Worm (Caenorhabditis elegans) whole organism, young adult: ENCODE measurements around the gene C34C12.7.

Source experiments
- B0019.2 ChIP-seq: fragments of 200-800 bp; sonication (Bioruptor generic); conservative IDR thresholded peaks from 2 replicates; pipeline ENCODE4 v1.3.6; 2022; ENCODE audit warnings: missing genetic modification reagents, missing genetic modification characterization, missing compliant biosample characterization
- B0261.1 ChIP-seq: sonication (generic microtip); optimal IDR thresholded peaks from 2 replicates; lab custom pipeline; 2016; ENCODE audit warnings: mild to moderate bottlenecking, missing genetic modification characterization, moderate library complexity, missing compliant biosample characterization
- B0336.3 ChIP-seq: fragments of 200-800 bp; sonication (Bioruptor generic); IDR thresholded peaks from 2 replicates; pipeline ENCODE4 v1.3.6; 2022; ENCODE audit warnings: missing genetic modification characterization, missing compliant biosample characterization
- C17E4.6 ChIP-seq: fragments of 200-800 bp; sonication (Bioruptor generic); IDR thresholded peaks from 2 replicates; pipeline ENCODE4 v1.3.6; 2022; ENCODE audit warnings: missing genetic modification reagents, missing genetic modification characterization, missing compliant biosample characterization
- F10E7.11 ChIP-seq: sonication (generic microtip); optimal IDR thresholded peaks from 2 replicates; lab custom pipeline; 2017; ENCODE audit warnings: mild to moderate bottlenecking, missing genetic modification characterization, moderate library complexity, missing compliant biosample characterization
- F39B2.1 ChIP-seq: fragments of 200-800 bp; sonication (Bioruptor generic); IDR thresholded peaks from 2 replicates; pipeline ENCODE4 v1.3.6; 2022; ENCODE audit warnings: missing genetic modification reagents, missing genetic modification characterization, missing compliant biosample characterization
- F55B11.4 ChIP-seq: sonication (generic microtip); optimal IDR thresholded peaks from 2 replicates; lab custom pipeline; 2016; ENCODE audit warnings: missing compliant biosample characterization, missing genetic modification characterization, borderline replicate concordance; ENCODE audit not compliant: insufficient read depth
- K12H6.12 ChIP-seq: fragments of 200-800 bp; sonication (Bioruptor generic); optimal IDR thresholded peaks from 2 replicates; lab custom pipeline; 2018; ENCODE audit warnings: mild to moderate bottlenecking, missing genetic modification characterization, missing compliant biosample characterization
- Y95B8A.8 ChIP-seq: fragments of 200-800 bp; sonication (Bioruptor generic); IDR thresholded peaks from 2 replicates; pipeline ENCODE4 v1.3.6; 2022; ENCODE audit warnings: missing genetic modification reagents, missing genetic modification characterization, missing compliant biosample characterization
- ama-1 ChIP-seq, 3 experiments: fragments of 150-350 bp in 1 of 3; sonication (generic microtip) in 2 of 3; optimal IDR thresholded peaks; 2 replicates each; lab custom pipeline; 2014 to 2018; ENCODE audit warnings: missing biosample characterization in 2 of 3, missing genetic modification characterization in 2 of 3, missing genetic modification reagents in 2 of 3
- attf-5 ChIP-seq: fragments of 200-800 bp; sonication (Bioruptor generic); optimal IDR thresholded peaks from 2 replicates; lab custom pipeline; 2018; ENCODE audit warnings: mild to moderate bottlenecking, missing genetic modification characterization, missing compliant biosample characterization
- attf-6 ChIP-seq: fragments of 200-800 bp; sonication (Bioruptor generic); IDR thresholded peaks from 2 replicates; pipeline ENCODE4 v1.3.6; 2022; ENCODE audit warnings: missing genetic modification reagents, missing genetic modification characterization, missing compliant biosample characterization
- cebp-2 ChIP-seq: fragments of 200-800 bp; sonication (Bioruptor generic); IDR thresholded peaks from 2 replicates; pipeline ENCODE4 v1.3.6; 2022; ENCODE audit warnings: missing genetic modification characterization, missing compliant biosample characterization
- ceh-100 ChIP-seq: fragments of 200-800 bp; sonication (Bioruptor generic); IDR thresholded peaks from 2 replicates; pipeline ENCODE4 v1.3.6; 2022; ENCODE audit warnings: missing genetic modification reagents, missing genetic modification characterization, missing compliant biosample characterization
- ceh-27 ChIP-seq: fragments of 200-800 bp; sonication (Bioruptor generic); optimal IDR thresholded peaks from 2 replicates; lab custom pipeline; 2018; ENCODE audit warnings: mild to moderate bottlenecking, missing genetic modification characterization, moderate library complexity, missing compliant biosample characterization
- ceh-79 ChIP-seq: sonication (generic microtip); optimal IDR thresholded peaks from 2 replicates; lab custom pipeline; 2017; ENCODE audit warnings: mild to moderate bottlenecking, missing genetic modification characterization, missing compliant biosample characterization
- chd-7 ChIP-seq: sonication (generic microtip); optimal IDR thresholded peaks from 2 replicates; lab custom pipeline; 2016; ENCODE audit warnings: mild to moderate bottlenecking, missing genetic modification characterization, moderate library complexity, missing compliant biosample characterization
- dox-1 ChIP-seq: fragments of 200-800 bp; sonication (Bioruptor generic); IDR thresholded peaks from 2 replicates; pipeline ENCODE4 v1.3.6; 2022; ENCODE audit warnings: missing genetic modification reagents, missing genetic modification characterization, missing compliant biosample characterization
- efl-1 ChIP-seq: fragments of 150-350 bp; optimal IDR thresholded peaks from 2 replicates; lab custom pipeline; 2014; ENCODE audit warnings: missing biosample characterization, missing genetic modification reagents, missing genetic modification characterization
- ekl-4 ChIP-seq: fragments of 200-800 bp; sonication (Bioruptor generic); IDR thresholded peaks from 2 replicates; pipeline ENCODE4 v1.3.6; 2022; ENCODE audit warnings: missing genetic modification reagents, missing genetic modification characterization, missing compliant biosample characterization
- gei-17 ChIP-seq: fragments of 200-800 bp; sonication (Bioruptor generic); optimal IDR thresholded peaks from 2 replicates; lab custom pipeline; 2018; ENCODE audit warnings: mild to moderate bottlenecking, missing genetic modification characterization, missing compliant biosample characterization
- hrde-1 ChIP-seq: sonication (generic microtip); optimal IDR thresholded peaks from 2 replicates; lab custom pipeline; 2016; ENCODE audit warnings: missing genetic modification characterization, mild to moderate bottlenecking, missing compliant biosample characterization, moderate library complexity, missing genotype, missing genetic modification reagents, borderline replicate concordance
- hsf-1 ChIP-seq: fragments of 200-800 bp; sonication (Bioruptor generic); IDR thresholded peaks from 2 replicates; pipeline ENCODE4 v1.3.6; 2022; ENCODE audit warnings: missing genetic modification reagents, missing genetic modification characterization, missing compliant biosample characterization
- let-526 ChIP-seq: fragments of 200-800 bp; sonication (Bioruptor generic); IDR thresholded peaks from 2 replicates; pipeline ENCODE4 v1.3.6; 2022; ENCODE audit warnings: missing genetic modification reagents, missing genetic modification characterization, missing compliant biosample characterization
- lin-26 ChIP-seq: fragments of 200-800 bp; sonication (Bioruptor generic); IDR thresholded peaks from 2 replicates; pipeline ENCODE4 v1.3.6; 2022; ENCODE audit warnings: missing genetic modification reagents, missing genetic modification characterization, missing compliant biosample characterization
- lin-35 ChIP-seq, 3 experiments: fragments of 150-350 bp in 2 of 3; sonication (generic microtip) in 1 of 3; optimal IDR thresholded peaks; 2 replicates each; lab custom pipeline; 2014 to 2018; ENCODE audit warnings: missing biosample characterization in 3 of 3, missing genetic modification characterization in 3 of 3, missing genetic modification reagents in 3 of 3
- lir-1 ChIP-seq: fragments of 200-800 bp; sonication (Bioruptor generic); conservative IDR thresholded peaks from 2 replicates; pipeline ENCODE4 v1.3.6; 2022; ENCODE audit warnings: missing genetic modification reagents, missing genetic modification characterization, missing compliant biosample characterization
- lsl-1 ChIP-seq: fragments of 200-800 bp; sonication (Bioruptor generic); optimal IDR thresholded peaks from 2 replicates; lab custom pipeline; 2018; ENCODE audit warnings: mild to moderate bottlenecking, missing genetic modification characterization, moderate library complexity, missing compliant biosample characterization
- mcd-1 ChIP-seq: fragments of 200-800 bp; sonication (Bioruptor generic); IDR thresholded peaks from 2 replicates; pipeline ENCODE4 v1.3.6; 2022; ENCODE audit warnings: missing genetic modification reagents, missing genetic modification characterization, missing compliant biosample characterization
- mes-4 ChIP-seq: sonication (generic microtip); optimal IDR thresholded peaks from 2 replicates; lab custom pipeline; 2016; ENCODE audit warnings: missing genotype, missing genetic modification characterization, missing compliant biosample characterization
- nfya-1 ChIP-seq: sonication (generic microtip); optimal IDR thresholded peaks from 2 replicates; lab custom pipeline; 2017; ENCODE audit warnings: antibody characterized with exemption, missing compliant biosample characterization, missing genetic modification characterization, borderline replicate concordance; ENCODE audit not compliant: insufficient read depth
- nhr-179 ChIP-seq: sonication (generic microtip); optimal IDR thresholded peaks from 2 replicates; lab custom pipeline; 2016; ENCODE audit warnings: mild to moderate bottlenecking, missing genetic modification characterization, missing compliant biosample characterization
- nhr-27 ChIP-seq: fragments of 200-800 bp; sonication (Bioruptor generic); optimal IDR thresholded peaks from 2 replicates; lab custom pipeline; 2018; ENCODE audit warnings: mild to moderate bottlenecking, missing genetic modification characterization, moderate library complexity, missing compliant biosample characterization
- pbrm-1 ChIP-seq: fragments of 200-800 bp; sonication (Bioruptor generic); IDR thresholded peaks from 2 replicates; pipeline ENCODE4 v1.3.6; 2022; ENCODE audit warnings: missing genetic modification reagents, missing genetic modification characterization, missing compliant biosample characterization
- rcor-1 ChIP-seq: fragments of 200-800 bp; sonication (Bioruptor generic); IDR thresholded peaks from 2 replicates; pipeline ENCODE4 v1.3.6; 2022; ENCODE audit warnings: missing genetic modification reagents, missing genetic modification characterization, missing compliant biosample characterization
- rec-8 ChIP-seq, 2 experiments: sonication (generic microtip); optimal IDR thresholded peaks; 2 replicates each; lab custom pipeline; 2016; ENCODE audit warnings: mild to moderate bottlenecking in 2 of 2, missing genetic modification characterization in 2 of 2, missing genetic modification reagents in 2 of 2, missing genotype in 2 of 2, missing biosample characterization in 1 of 2, missing compliant biosample characterization in 1 of 2, moderate library complexity in 1 of 2
- sea-2 ChIP-seq: fragments of 200-800 bp; sonication (Bioruptor generic); IDR thresholded peaks from 2 replicates; pipeline ENCODE4 v1.3.6; 2022; ENCODE audit warnings: missing genetic modification characterization, missing compliant biosample characterization
- somi-1 ChIP-seq: fragments of 200-800 bp; sonication (Bioruptor generic); optimal IDR thresholded peaks from 2 replicates; lab custom pipeline; 2018; ENCODE audit warnings: mild to moderate bottlenecking, missing genetic modification characterization, missing compliant biosample characterization
- sptf-2 ChIP-seq: fragments of 200-800 bp; sonication (Bioruptor generic); optimal IDR thresholded peaks from 2 replicates; lab custom pipeline; 2018; ENCODE audit warnings: mild to moderate bottlenecking, missing genetic modification characterization, missing compliant biosample characterization
- tbp1 ChIP-seq: fragments of 200-800 bp; sonication (Bioruptor generic); optimal IDR thresholded peaks from 2 replicates; lab custom pipeline; 2018; ENCODE audit warnings: mild to moderate bottlenecking, missing genetic modification characterization, missing compliant biosample characterization
- unc-62 ChIP-seq: fragments of 150-350 bp; optimal IDR thresholded peaks from 2 replicates; lab custom pipeline; 2014; ENCODE audit warnings: missing biosample characterization, missing genetic modification reagents, missing genetic modification characterization
- xnd-1 ChIP-seq: sonication (generic microtip); optimal IDR thresholded peaks from 2 replicates; lab custom pipeline; 2016; ENCODE audit warnings: missing genotype, missing genetic modification reagents, missing genetic modification characterization, missing compliant biosample characterization
- zfh-2 ChIP-seq: fragments of 200-800 bp; sonication (Bioruptor generic); conservative IDR thresholded peaks from 2 replicates; pipeline ENCODE4 v1.3.6; 2022; ENCODE audit warnings: missing genetic modification reagents, missing genetic modification characterization, missing compliant biosample characterization
- zim-3 ChIP-seq: sonication (generic microtip); optimal IDR thresholded peaks from 2 replicates; lab custom pipeline; 2017; ENCODE audit warnings: mild to moderate bottlenecking, missing genetic modification characterization, moderate library complexity, missing compliant biosample characterization
- ztf-26 ChIP-seq: sonication (generic microtip); optimal IDR thresholded peaks from 2 replicates; lab custom pipeline; 2017; ENCODE audit warnings: missing genetic modification characterization, missing compliant biosample characterization
- ztf-3 ChIP-seq: fragments of 200-800 bp; sonication (Bioruptor generic); optimal IDR thresholded peaks from 2 replicates; lab custom pipeline; 2018; ENCODE audit warnings: mild to moderate bottlenecking, missing genetic modification characterization, missing compliant biosample characterization

The C34C12.7 gene

DNA sequence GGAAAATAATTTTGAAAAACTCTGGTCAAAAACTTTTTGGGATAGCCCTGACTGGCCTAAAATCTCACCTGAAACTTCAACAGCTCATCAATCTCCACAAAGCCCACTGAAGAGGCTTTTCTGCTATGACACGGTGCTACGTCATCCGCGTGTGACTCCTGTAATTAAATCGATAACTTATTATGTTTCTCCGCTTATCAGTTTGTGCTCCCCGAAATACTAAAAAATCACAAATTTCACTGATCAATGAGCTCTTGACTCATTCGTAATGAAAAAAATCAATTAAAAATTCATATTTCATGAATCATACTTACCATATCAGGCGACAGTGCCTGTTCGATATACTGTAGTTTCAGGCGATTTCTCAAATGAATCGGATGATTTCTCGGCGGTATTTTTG lies 13.1 kb downstream of the C34C12.7 start:
- TF ChIP-seq nhr-27 (tag; lab: Kevin White, UChicago): no peak
- no peak for TF ChIP-seq somi-1 (GFP tag; lab: Kevin White, UChicago)
- no peak for TF ChIP-seq lsl-1 (GFP tag; lab: Kevin White, UChicago)
- no peak for TF ChIP-seq unc-62 (GFP tag; lab: Kevin White, UChicago)
- no peak for TF ChIP-seq mcd-1 (GFP tag; lab: Robert Waterston, UW)
- no peak for TF ChIP-seq cebp-2 (GFP tag; lab: Robert Waterston, UW)
- TF ChIP-seq let-526: no peak
- TF ChIP-seq ztf-3 (GFP tag; lab: Kevin White, UChicago): no peak
- no peak for TF ChIP-seq F39B2.1 (GFP tag; lab: Robert Waterston, UW)
- TF ChIP-seq, all 124 proteins: peak for 0

ce11 chrIII:3471403-3472053 lies 16.6 kb downstream of the C34C12.7 start, which contains the start of gene rsu-1:
Gene rsu-1 (plus strand): TSS chrIII:3472003.
- TF ChIP-seq C17E4.6 (GFP tag; lab: Robert Waterston, UW) (no peak), hrde-1 (tag; lab: Kevin White, UChicago) (no peak), F10E7.11 (tag; lab: Kevin White, UChicago) (no peak), B0336.3 (GFP tag; lab: Robert Waterston, UW) (no peak), zfh-2 (GFP tag; lab: Robert Waterston, UW) (no peak), gei-17 (GFP tag; lab: Kevin White, UChicago) (no peak), B0261.1 (tag; lab: Kevin White, UChicago) (no peak), ama-1 (optimal IDR thresholded peaks at IDR 0.05; lab: Kevin White, UChicago) (no peak), ama-1 (GFP tag; optimal IDR thresholded peaks at IDR 0.05; lab: Kevin White, UChicago) (no peak), sptf-2 (no peak), efl-1 (GFP tag; lab: Kevin White, UChicago) (no peak), Y95B8A.8 (no peak), nhr-179 (no peak), dox-1 (GFP tag; lab: Robert Waterston, UW) (peak; percentile 34; the same call in 1 of the 2 replicates), K12H6.12 (no peak), mes-4 (no peak), lin-35 (GFP tag; optimal IDR thresholded peaks at IDR 0.05; lab: Kevin White, UChicago) (peak in 1 of 3 experiments; percentile 24), ekl-4 (GFP tag; lab: Robert Waterston, UW) (no peak), attf-6 (no peak), lir-1 (GFP tag; lab: Robert Waterston, UW) (no peak), attf-5 (peak; percentile 31), rcor-1 (no peak), F55B11.4 (tag; lab: Kevin White, UChicago) (no peak), tbp1 (no peak), chd-7 (no peak), rec-8 (tag; optimal IDR thresholded peaks at IDR 0.05; lab: Kevin White, UChicago) (no peak), B0019.2 (no peak), hsf-1 (GFP tag; lab: Robert Waterston, UW) (no peak), xnd-1 (tag; lab: Kevin White, UChicago) (no peak), sea-2 (GFP tag; lab: Robert Waterston, UW) (no peak), nfya-1 (tag; lab: Kevin White, UChicago) (no peak), ceh-100 (no peak), pbrm-1 (GFP tag; lab: Robert Waterston, UW) (no peak), ceh-27 (GFP tag; lab: Kevin White, UChicago) (peak; percentile 14), zim-3 (tag; lab: Kevin White, UChicago) (no peak), lin-26 (GFP tag; lab: Robert Waterston, UW) (no peak), ztf-3 (GFP tag; lab: Kevin White, UChicago) (no peak), ztf-26 (no peak), ceh-79 (tag; lab: Kevin White, UChicago) (no peak)
